Worm (Caenorhabditis elegans): ENCODE data around the gene T07A5.1.

- no peak for TF ChIP-seq unc-62 (GFP tag; optimal IDR thresholded peaks at IDR 0.05)
- TF ChIP-seq ama-1 (optimal IDR thresholded peaks at IDR 0.05), result no peak
- TF ChIP-seq pqm-1 (tag; optimal IDR thresholded peaks at IDR 0.05), result no peak
Measured at ce11 chrIII:10261256-10261655, 44.7 kb downstream of the T07A5.1 start.

All from whole organism, L3 larva.